Worm (Caenorhabditis elegans) whole organism, young adult: ENCODE results near the gene stg-2.
A peak's percentile ranks its signal among the peaks of the same experiment; 100 is the strongest.

Experiments used
- B0336.3 ChIP-seq: fragments of 200-800 bp; sonication (Bioruptor generic); IDR thresholded peaks from 2 replicates; pipeline ENCODE4 v1.3.6; 2022; ENCODE audit warnings: missing genetic modification characterization, missing compliant biosample characterization
- D2030.7 ChIP-seq: fragments of 200-800 bp; sonication (Bioruptor generic); IDR thresholded peaks from 2 replicates; pipeline ENCODE4 v1.3.6; 2022; ENCODE audit warnings: missing genetic modification reagents, missing genetic modification characterization, missing compliant biosample characterization
- F22D6.2 ChIP-seq: sonication (generic microtip); optimal IDR thresholded peaks from 2 replicates; lab custom pipeline; 2016; ENCODE audit warnings: mild to moderate bottlenecking, missing genetic modification characterization, missing compliant biosample characterization
- F33H1.4 ChIP-seq: fragments of 200-800 bp; sonication (Bioruptor generic); IDR thresholded peaks from 2 replicates; pipeline ENCODE4 v1.3.6; 2022; ENCODE audit warnings: missing genetic modification reagents, missing genetic modification characterization, missing compliant biosample characterization
- F39B2.1 ChIP-seq: fragments of 200-800 bp; sonication (Bioruptor generic); IDR thresholded peaks from 2 replicates; pipeline ENCODE4 v1.3.6; 2022; ENCODE audit warnings: missing genetic modification reagents, missing genetic modification characterization, missing compliant biosample characterization
- F57A8.1 ChIP-seq: fragments of 200-800 bp; sonication (Bioruptor generic); optimal IDR thresholded peaks from 2 replicates; lab custom pipeline; 2018; ENCODE audit warnings: mild to moderate bottlenecking, missing genetic modification characterization, moderate library complexity, missing compliant biosample characterization
- F57C9.4 ChIP-seq: sonication (generic microtip); optimal IDR thresholded peaks from 2 replicates; lab custom pipeline; 2017; ENCODE audit warnings: mild to moderate bottlenecking, missing genetic modification characterization, missing compliant biosample characterization
- K11D2.4 ChIP-seq: fragments of 200-800 bp; sonication (Bioruptor generic); IDR thresholded peaks from 2 replicates; pipeline ENCODE4 v1.3.6; 2022; ENCODE audit warnings: missing genetic modification reagents, missing genetic modification characterization, missing compliant biosample characterization
- K12H6.12 ChIP-seq: fragments of 200-800 bp; sonication (Bioruptor generic); optimal IDR thresholded peaks from 2 replicates; lab custom pipeline; 2018; ENCODE audit warnings: mild to moderate bottlenecking, missing genetic modification characterization, missing compliant biosample characterization
- T07F8.4 ChIP-seq: sonication (generic microtip); optimal IDR thresholded peaks from 2 replicates; lab custom pipeline; 2016; ENCODE audit warnings: mild to moderate bottlenecking, missing genetic modification characterization, moderate library complexity, missing compliant biosample characterization
- Y53G8AR.9 ChIP-seq: fragments of 200-800 bp; sonication (Bioruptor generic); conservative IDR thresholded peaks from 2 replicates; pipeline ENCODE4 v1.3.6; 2022; ENCODE audit warnings: missing genetic modification reagents, missing genetic modification characterization, missing compliant biosample characterization
- Y79H2A.3 ChIP-seq: fragments of 200-800 bp; sonication (Bioruptor generic); conservative IDR thresholded peaks from 2 replicates; pipeline ENCODE4 v1.3.6; 2022; ENCODE audit warnings: missing genetic modification reagents, missing genetic modification characterization, missing compliant biosample characterization
- Y95B8A.8 ChIP-seq: fragments of 200-800 bp; sonication (Bioruptor generic); IDR thresholded peaks from 2 replicates; pipeline ENCODE4 v1.3.6; 2022; ENCODE audit warnings: missing genetic modification reagents, missing genetic modification characterization, missing compliant biosample characterization
- akir-1 ChIP-seq: fragments of 200-800 bp; sonication (Bioruptor generic); optimal IDR thresholded peaks from 2 replicates; lab custom pipeline; 2018; ENCODE audit warnings: mild to moderate bottlenecking, missing genetic modification characterization, moderate library complexity, missing compliant biosample characterization
- ama-1 ChIP-seq, 3 experiments: fragments of 150-350 bp in 1 of 3; sonication (generic microtip) in 2 of 3; optimal IDR thresholded peaks; 2 replicates each; lab custom pipeline; 2014 to 2018; ENCODE audit warnings: missing biosample characterization in 2 of 3, missing genetic modification characterization in 2 of 3, missing genetic modification reagents in 2 of 3
- athp-1 ChIP-seq: sonication (generic microtip); optimal IDR thresholded peaks from 2 replicates; lab custom pipeline; 2017; ENCODE audit warnings: mild to moderate bottlenecking, missing genetic modification characterization, missing compliant biosample characterization
- attf-3 ChIP-seq: fragments of 200-800 bp; sonication (Bioruptor generic); conservative IDR thresholded peaks from 2 replicates; pipeline ENCODE4 v1.3.6; 2022; ENCODE audit warnings: missing genetic modification reagents, missing genetic modification characterization, missing compliant biosample characterization
- bed-2 ChIP-seq: fragments of 200-800 bp; sonication (Bioruptor generic); IDR thresholded peaks from 2 replicates; pipeline ENCODE4 v1.3.6; 2022; ENCODE audit warnings: missing genetic modification reagents, missing genetic modification characterization, missing compliant biosample characterization
- cebp-1 ChIP-seq, 2 experiments: fragments of 200-800 bp in 1 of 2; sonication (Bioruptor generic) in 1 of 2; sonication (generic microtip) in 1 of 2; IDR thresholded peaks in 1 of 2; optimal IDR thresholded peaks in 1 of 2; 2 replicates each; pipeline versions ENCODE4 v1.3.6 to Lab custom; 2017 to 2022; ENCODE audit warnings: missing compliant biosample characterization in 2 of 2, missing genetic modification characterization in 2 of 2, mild to moderate bottlenecking in 1 of 2, missing genetic modification reagents in 1 of 2, moderate library complexity in 1 of 2
- ceh-58 ChIP-seq: fragments of 200-800 bp; sonication (Bioruptor generic); IDR thresholded peaks from 2 replicates; pipeline ENCODE4 v1.3.6; 2022; ENCODE audit warnings: missing genetic modification characterization, missing compliant biosample characterization
- chd-7 ChIP-seq: sonication (generic microtip); optimal IDR thresholded peaks from 2 replicates; lab custom pipeline; 2016; ENCODE audit warnings: mild to moderate bottlenecking, missing genetic modification characterization, moderate library complexity, missing compliant biosample characterization
- egl-44 ChIP-seq: fragments of 200-800 bp; sonication (Bioruptor generic); IDR thresholded peaks from 2 replicates; pipeline ENCODE4 v1.3.6; 2022; ENCODE audit warnings: missing genetic modification reagents, missing genetic modification characterization, missing compliant biosample characterization
- hsf-1 ChIP-seq: fragments of 200-800 bp; sonication (Bioruptor generic); IDR thresholded peaks from 2 replicates; pipeline ENCODE4 v1.3.6; 2022; ENCODE audit warnings: missing genetic modification reagents, missing genetic modification characterization, missing compliant biosample characterization
- lag-1 ChIP-seq: fragments of 200-800 bp; sonication (Bioruptor generic); IDR thresholded peaks from 2 replicates; pipeline ENCODE4 v1.3.6; 2022; ENCODE audit warnings: missing genetic modification reagents, missing genetic modification characterization, missing compliant biosample characterization
- let-526 ChIP-seq: fragments of 200-800 bp; sonication (Bioruptor generic); IDR thresholded peaks from 2 replicates; pipeline ENCODE4 v1.3.6; 2022; ENCODE audit warnings: missing genetic modification reagents, missing genetic modification characterization, missing compliant biosample characterization
- let-607 ChIP-seq, 2 experiments: fragments of 200-800 bp in 1 of 2; sonication (Bioruptor generic) in 1 of 2; sonication (generic microtip) in 1 of 2; optimal IDR thresholded peaks; 2 replicates each; lab custom pipeline; 2016 to 2018; ENCODE audit warnings: mild to moderate bottlenecking in 2 of 2, missing compliant biosample characterization in 2 of 2, missing genetic modification characterization in 2 of 2, moderate library complexity in 2 of 2, missing genotype in 1 of 2
- lin-26 ChIP-seq: fragments of 200-800 bp; sonication (Bioruptor generic); IDR thresholded peaks from 2 replicates; pipeline ENCODE4 v1.3.6; 2022; ENCODE audit warnings: missing genetic modification reagents, missing genetic modification characterization, missing compliant biosample characterization
- lin-35 ChIP-seq, 3 experiments: fragments of 150-350 bp in 2 of 3; sonication (generic microtip) in 1 of 3; optimal IDR thresholded peaks; 2 replicates each; lab custom pipeline; 2014 to 2018; ENCODE audit warnings: missing biosample characterization in 3 of 3, missing genetic modification characterization in 3 of 3, missing genetic modification reagents in 3 of 3
- lin-54 ChIP-seq: fragments of 200-800 bp; sonication (Bioruptor generic); optimal IDR thresholded peaks from 2 replicates; lab custom pipeline; 2018; ENCODE audit warnings: mild to moderate bottlenecking, missing genetic modification characterization, missing compliant biosample characterization
- madf-6 ChIP-seq: fragments of 200-800 bp; sonication (Bioruptor generic); IDR thresholded peaks from 2 replicates; pipeline ENCODE4 v1.3.6; 2022; ENCODE audit warnings: missing genetic modification reagents, missing genetic modification characterization, missing compliant biosample characterization
- mes-4 ChIP-seq: sonication (generic microtip); optimal IDR thresholded peaks from 2 replicates; lab custom pipeline; 2016; ENCODE audit warnings: missing genotype, missing genetic modification characterization, missing compliant biosample characterization
- nfya-2 ChIP-seq: fragments of 200-800 bp; sonication (Bioruptor generic); IDR thresholded peaks from 2 replicates; pipeline ENCODE4 v1.3.6; 2022; ENCODE audit warnings: missing genetic modification reagents, missing genetic modification characterization, missing compliant biosample characterization
- nfyb-1 ChIP-seq: fragments of 200-800 bp; sonication (Bioruptor generic); IDR thresholded peaks from 2 replicates; pipeline ENCODE4 v1.3.6; 2022; ENCODE audit warnings: missing genetic modification reagents, missing genetic modification characterization, missing compliant biosample characterization
- nhr-179 ChIP-seq: sonication (generic microtip); optimal IDR thresholded peaks from 2 replicates; lab custom pipeline; 2016; ENCODE audit warnings: mild to moderate bottlenecking, missing genetic modification characterization, missing compliant biosample characterization
- pbrm-1 ChIP-seq: fragments of 200-800 bp; sonication (Bioruptor generic); IDR thresholded peaks from 2 replicates; pipeline ENCODE4 v1.3.6; 2022; ENCODE audit warnings: missing genetic modification reagents, missing genetic modification characterization, missing compliant biosample characterization
- pha-4 ChIP-seq: fragments of 150-350 bp; sonication (generic microtip); optimal IDR thresholded peaks from 2 replicates; lab custom pipeline; 2014; ENCODE audit warnings: missing biosample characterization, missing genetic modification reagents, missing genetic modification characterization
- rcor-1 ChIP-seq: fragments of 200-800 bp; sonication (Bioruptor generic); IDR thresholded peaks from 2 replicates; pipeline ENCODE4 v1.3.6; 2022; ENCODE audit warnings: missing genetic modification reagents, missing genetic modification characterization, missing compliant biosample characterization
- rec-8 ChIP-seq, 2 experiments: sonication (generic microtip); optimal IDR thresholded peaks; 2 replicates each; lab custom pipeline; 2016; ENCODE audit warnings: mild to moderate bottlenecking in 2 of 2, missing genetic modification characterization in 2 of 2, missing genetic modification reagents in 2 of 2, missing genotype in 2 of 2, missing biosample characterization in 1 of 2, missing compliant biosample characterization in 1 of 2, moderate library complexity in 1 of 2
- snpc-3.4 ChIP-seq: sonication (generic microtip); optimal IDR thresholded peaks from 2 replicates; lab custom pipeline; 2017; ENCODE audit warnings: missing genetic modification characterization, mild to moderate bottlenecking, missing compliant biosample characterization, antibody characterized with exemption, moderate library complexity, missing genotype, missing genetic modification reagents
- snpc-4 ChIP-seq, 5 experiments: fragments of 150-350 bp in 1 of 5; sonication (generic microtip) in 4 of 5; optimal IDR thresholded peaks; 2 replicates each; lab custom pipeline; 2014 to 2018; ENCODE audit warnings: missing genetic modification characterization in 5 of 5, missing biosample characterization in 3 of 5, antibody characterized with exemption in 2 of 5, mild to moderate bottlenecking in 2 of 5, missing compliant biosample characterization in 2 of 5, missing genotype in 2 of 5, moderate library complexity in 2 of 5, missing genetic modification reagents in 1 of 5
- tbp1 ChIP-seq: fragments of 200-800 bp; sonication (Bioruptor generic); optimal IDR thresholded peaks from 2 replicates; lab custom pipeline; 2018; ENCODE audit warnings: mild to moderate bottlenecking, missing genetic modification characterization, missing compliant biosample characterization
- tbx-9 ChIP-seq: sonication (generic microtip); optimal IDR thresholded peaks from 2 replicates; lab custom pipeline; 2016; ENCODE audit warnings: borderline replicate concordance, missing genetic modification characterization, inconsistent platforms, missing compliant biosample characterization
- unc-130 ChIP-seq: sonication (generic microtip); optimal IDR thresholded peaks from 2 replicates; lab custom pipeline; 2016; ENCODE audit warnings: missing genetic modification reagents, missing genetic modification characterization, missing compliant biosample characterization
- unc-62 ChIP-seq: fragments of 150-350 bp; optimal IDR thresholded peaks from 2 replicates; lab custom pipeline; 2014; ENCODE audit warnings: missing biosample characterization, missing genetic modification reagents, missing genetic modification characterization
- xnd-1 ChIP-seq: sonication (generic microtip); optimal IDR thresholded peaks from 2 replicates; lab custom pipeline; 2016; ENCODE audit warnings: missing genotype, missing genetic modification reagents, missing genetic modification characterization, missing compliant biosample characterization
- ztf-25 ChIP-seq: fragments of 200-800 bp; sonication (Bioruptor generic); IDR thresholded peaks from 2 replicates; pipeline ENCODE4 v1.3.6; 2022; ENCODE audit warnings: missing genetic modification reagents, missing genetic modification characterization, missing compliant biosample characterization

The stg-2 gene

DNA sequence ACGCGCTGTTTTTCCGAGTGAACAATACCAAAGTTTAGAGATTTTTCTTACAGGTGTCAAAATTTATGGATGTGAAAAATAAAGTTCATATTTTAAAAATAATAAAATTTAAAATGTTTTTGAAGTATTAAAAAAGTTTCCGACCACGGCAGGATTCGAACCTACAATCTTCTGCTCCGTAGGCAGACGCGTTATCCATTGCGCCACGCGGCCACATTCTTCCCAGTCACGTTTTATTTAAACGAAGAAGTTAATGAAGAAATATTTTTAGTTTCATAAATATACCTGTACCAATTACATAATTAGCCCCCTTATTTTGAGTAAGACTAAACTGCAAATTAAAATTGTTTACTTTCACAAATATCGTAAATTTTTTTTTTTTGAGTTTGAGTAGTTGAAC lies 3.1 kb downstream of the stg-2 start (continued):
- TF ChIP-seq madf-6 (GFP tag; lab: Robert Waterston, UW): peak; percentile 30; the same call in 1 of the 2 replicates
- TF ChIP-seq snpc-3.4 (tag; lab: Kevin White, UChicago): peak; percentile 54
- TF ChIP-seq T07F8.4: no peak
- no peak for TF ChIP-seq bed-2 (GFP tag; lab: Robert Waterston, UW)
- TF ChIP-seq cebp-1 (GFP tag; IDR thresholded peaks at IDR 0.05; lab: Robert Waterston, UW): no peak
- TF ChIP-seq cebp-1 (tag; optimal IDR thresholded peaks at IDR 0.05; lab: Kevin White, UChicago): peak; percentile 37
- TF ChIP-seq F33H1.4 (GFP tag; lab: Robert Waterston, UW): no peak
- TF ChIP-seq Y53G8AR.9 (GFP tag; lab: Robert Waterston, UW): no peak
- TF ChIP-seq K12H6.12 (tag; lab: Kevin White, UChicago): no peak
- TF ChIP-seq unc-130 (GFP tag; lab: Kevin White, UChicago): peak; percentile 27
- peak in 1 of 3 experiments; percentile 61 for TF ChIP-seq lin-35 (GFP tag; optimal IDR thresholded peaks at IDR 0.05; lab: Kevin White, UChicago)
- no peak for TF ChIP-seq K11D2.4 (GFP tag; lab: Robert Waterston, UW)
- no peak for TF ChIP-seq let-526 (GFP tag; lab: Robert Waterston, UW)
- peak; percentile 60 for TF ChIP-seq mes-4 (tag; lab: Kevin White, UChicago)
- peak; percentile 42 for TF ChIP-seq athp-1 (tag; lab: Kevin White, UChicago)
- TF ChIP-seq ama-1 (optimal IDR thresholded peaks at IDR 0.05; lab: Kevin White, UChicago): no peak
- peak; percentile 6 to 65 for TF ChIP-seq ama-1 (GFP tag; optimal IDR thresholded peaks at IDR 0.05; lab: Kevin White, UChicago)
- TF ChIP-seq F39B2.1 (GFP tag; lab: Robert Waterston, UW): no peak
- peak; percentile 90 for TF ChIP-seq tbp1 (GFP tag; lab: Kevin White, UChicago)
- 0 out of 2 replicates have a peak, but pooled peaks have one; percentile 34 for TF ChIP-seq nfyb-1 (GFP tag; lab: Robert Waterston, UW)
- TF ChIP-seq snpc-4 (GFP tag; optimal IDR thresholded peaks at IDR 0.05; lab: Kevin White, UChicago): peak; percentile 64
- TF ChIP-seq snpc-4 (tag; optimal IDR thresholded peaks at IDR 0.05; lab: Kevin White, UChicago): peak in 3 of 4 experiments; percentile 34 to 68 (median 36)
- no peak for TF ChIP-seq F22D6.2 (tag; lab: Kevin White, UChicago)
- no peak for TF ChIP-seq F57C9.4
- peak; percentile 82 for TF ChIP-seq pbrm-1
- no peak for TF ChIP-seq Y79H2A.3 (GFP tag; lab: Robert Waterston, UW)
- no peak for TF ChIP-seq attf-3
- no peak for TF ChIP-seq xnd-1 (tag; lab: Kevin White, UChicago)
- no peak for TF ChIP-seq nhr-179 (tag; lab: Kevin White, UChicago)
- peak; percentile 19; the same call in 1 of the 2 replicates for TF ChIP-seq egl-44 (GFP tag; lab: Robert Waterston, UW)
- TF ChIP-seq ztf-25 (GFP tag; lab: Robert Waterston, UW): peak; percentile 89
- peak in 1 of 2 experiments; percentile 33 for TF ChIP-seq let-607 (tag; optimal IDR thresholded peaks at IDR 0.05; lab: Kevin White, UChicago)
- TF ChIP-seq lin-54 (GFP tag; lab: Kevin White, UChicago): peak; percentile 40
- no peak for TF ChIP-seq unc-62 (GFP tag; lab: Kevin White, UChicago)
- no peak for TF ChIP-seq lag-1 (GFP tag; lab: Robert Waterston, UW)
- no peak for TF ChIP-seq ceh-58 (GFP tag; lab: Robert Waterston, UW)
- no peak for TF ChIP-seq tbx-9 (tag; lab: Kevin White, UChicago)
- TF ChIP-seq akir-1 (GFP tag; lab: Kevin White, UChicago): no peak
- TF ChIP-seq rcor-1: peak; percentile 73
- no peak for TF ChIP-seq nfya-2 (GFP tag; lab: Robert Waterston, UW)
- no peak for TF ChIP-seq pha-4 (tag; lab: Kevin White, UChicago)
- TF ChIP-seq hsf-1 (GFP tag; lab: Robert Waterston, UW): no peak; the same call in 1 of the 2 replicates
- no peak for TF ChIP-seq Y95B8A.8 (GFP tag; lab: Robert Waterston, UW)
- TF ChIP-seq rec-8 (tag; optimal IDR thresholded peaks at IDR 0.05; lab: Kevin White, UChicago): peak; percentile 50 to 71
- peak; percentile 88 for TF ChIP-seq lin-26 (GFP tag; lab: Robert Waterston, UW)
- TF ChIP-seq D2030.7: peak; percentile 77; the same call in 1 of the 2 replicates
- TF ChIP-seq B0336.3 (GFP tag; lab: Robert Waterston, UW): no peak
- no peak for TF ChIP-seq F57A8.1 (GFP tag; lab: Kevin White, UChicago)
- TF ChIP-seq chd-7 (tag; lab: Kevin White, UChicago): no peak
